Fruit fly (Drosophila melanogaster): Measurements from ENCODE around the gene CG10237.

CG10237 gene

dm6 chr2L:19442627-19443026 lies at the start of gene CG10237:
CG10237 (minus strand) TSS chr2L:19442727.
- TF ChIP-seq CG8478 (optimal IDR thresholded peaks at IDR 0.05) (no peak), Dll (optimal IDR thresholded peaks at IDR 0.05) (no peak), pan (optimal IDR thresholded peaks at IDR 0.05) (no peak)

dm6 chr2L:19489997-19490461 lies 47.5 kb upstream of the CG10237 start, which contains the start of the genes CG10194 and CG18094:
CG10194 (minus strand) TSS chr2L:19490104.
CG18094 (plus strand) TSS chr2L:19490262.
- TF ChIP-seq CG8478 (optimal IDR thresholded peaks at IDR 0.05) (no peak), pan (optimal IDR thresholded peaks at IDR 0.05) (peak; percentile 94)

dm6 chr2L:19487190-19487589 lies 44.7 kb upstream of the CG10237 start, which contains the start of gene CG13083:
CG13083 (plus strand) TSS chr2L:19487490.
- no peak for TF ChIP-seq psq (optimal IDR thresholded peaks at IDR 0.05)

- TF ChIP-seq CG8478 (optimal IDR thresholded peaks at IDR 0.05) (no peak), EcR (GFP tag; optimal IDR thresholded peaks at IDR 0.05) (no peak), usp (GFP tag; optimal IDR thresholded peaks at IDR 0.05) (no peak), Dll (optimal IDR thresholded peaks at IDR 0.05) (no peak), pan (optimal IDR thresholded peaks at IDR 0.05) (no peak), psq (optimal IDR thresholded peaks at IDR 0.05) (no peak)
These were observed 42.0 kb upstream of the CG10237 start, which contains the start of the genes CG10195 and CG13084 for dm6 chr2L:19484539-19484938. CG10195 (minus strand) TSS chr2L:19484705. CG13084 (plus strand) TSS chr2L:19484930.

- TF ChIP-seq CG8478 (optimal IDR thresholded peaks at IDR 0.05) (no peak), Dll (optimal IDR thresholded peaks at IDR 0.05) (no peak), pan (optimal IDR thresholded peaks at IDR 0.05) (no peak), usp (GFP tag; optimal IDR thresholded peaks at IDR 0.05) (no peak), EcR (GFP tag; optimal IDR thresholded peaks at IDR 0.05) (no peak), psq (optimal IDR thresholded peaks at IDR 0.05) (no peak)
These were observed 38.1 kb upstream of the CG10237 start for dm6 chr2L:19480406-19481334.

dm6 chr2L:19479249-19479984 lies 36.9 kb upstream of the CG10237 start:
- TF ChIP-seq pan (optimal IDR thresholded peaks at IDR 0.05) (no peak), CG8478 (optimal IDR thresholded peaks at IDR 0.05) (no peak), psq (optimal IDR thresholded peaks at IDR 0.05) (no peak), EcR (GFP tag; optimal IDR thresholded peaks at IDR 0.05) (no peak), usp (GFP tag; optimal IDR thresholded peaks at IDR 0.05) (no peak), Dll (optimal IDR thresholded peaks at IDR 0.05) (no peak)

dm6 chr2L:19473397-19474009 lies 31.0 kb upstream of the CG10237 start:
- TF ChIP-seq Dll (optimal IDR thresholded peaks at IDR 0.05) (no peak), CG8478 (optimal IDR thresholded peaks at IDR 0.05) (no peak), pan (optimal IDR thresholded peaks at IDR 0.05) (no peak), usp (GFP tag; optimal IDR thresholded peaks at IDR 0.05) (no peak), psq (optimal IDR thresholded peaks at IDR 0.05) (no peak)

- TF ChIP-seq EcR (GFP tag; optimal IDR thresholded peaks at IDR 0.05), result no peak
- TF ChIP-seq pan (optimal IDR thresholded peaks at IDR 0.05), result no peak
- TF ChIP-seq CG8478 (optimal IDR thresholded peaks at IDR 0.05), result no peak
- TF ChIP-seq usp (GFP tag; optimal IDR thresholded peaks at IDR 0.05), result no peak
- TF ChIP-seq Dll (optimal IDR thresholded peaks at IDR 0.05), result no peak
- no peak for TF ChIP-seq psq (optimal IDR thresholded peaks at IDR 0.05)
These were observed 29.7 kb upstream of the CG10237 start for dm6 chr2L:19472256-19472655.

- no peak for TF ChIP-seq Dll (optimal IDR thresholded peaks at IDR 0.05)
These were observed 27.2 kb upstream of the CG10237 start for dm6 chr2L:19469751-19470150.

- TF ChIP-seq Dll (optimal IDR thresholded peaks at IDR 0.05) (no peak), psq (optimal IDR thresholded peaks at IDR 0.05) (no peak), pan (optimal IDR thresholded peaks at IDR 0.05) (no peak), CG8478 (optimal IDR thresholded peaks at IDR 0.05) (no peak), usp (GFP tag; optimal IDR thresholded peaks at IDR 0.05) (no peak), EcR (GFP tag; optimal IDR thresholded peaks at IDR 0.05) (no peak)
These were observed 26.6 kb upstream of the CG10237 start for dm6 chr2L:19469090-19469489.

dm6 chr2L:19463824-19464317 lies 21.3 kb upstream of the CG10237 start, which contains the start of gene tj:
tj (plus strand) TSS chr2L:19464267.
- peak; percentile 35 for TF ChIP-seq Dll (optimal IDR thresholded peaks at IDR 0.05)
- no peak for TF ChIP-seq EcR (GFP tag; optimal IDR thresholded peaks at IDR 0.05)
- no peak for TF ChIP-seq CG8478 (optimal IDR thresholded peaks at IDR 0.05)

- TF ChIP-seq psq (optimal IDR thresholded peaks at IDR 0.05), result no peak
- TF ChIP-seq usp (GFP tag; optimal IDR thresholded peaks at IDR 0.05), result no peak
- no peak for TF ChIP-seq Dll (optimal IDR thresholded peaks at IDR 0.05)
- no peak for TF ChIP-seq EcR (GFP tag; optimal IDR thresholded peaks at IDR 0.05)
- no peak for TF ChIP-seq CG8478 (optimal IDR thresholded peaks at IDR 0.05)
- TF ChIP-seq pan (optimal IDR thresholded peaks at IDR 0.05), result no peak
These were observed 20.9 kb upstream of the CG10237 start for dm6 chr2L:19463405-19463804.
